Worm (Caenorhabditis elegans) whole organism, L4 larva: ENCODE measurements around the gene W02D7.11.

Source experiments
- D1046.2 ChIP-seq: fragments of 200-800 bp; sonication (Bioruptor generic); IDR thresholded peaks from 2 replicates; pipeline ENCODE4 v1.3.6; 2022; ENCODE audit warnings: missing genetic modification characterization, missing compliant biosample characterization
- F10B5.3 ChIP-seq: sonication (generic microtip); optimal IDR thresholded peaks from 2 replicates; lab custom pipeline; 2016; ENCODE audit warnings: mild to moderate bottlenecking, missing genetic modification characterization, missing compliant biosample characterization
- F44E2.7 ChIP-seq: fragments of 200-800 bp; sonication (Bioruptor generic); IDR thresholded peaks from 2 replicates; pipeline ENCODE4 v2.1.2; 2022; ENCODE audit warnings: missing genetic modification characterization, missing compliant biosample characterization
- R02D3.7 ChIP-seq: fragments of 150-350 bp; sonication (generic microtip); optimal IDR thresholded peaks from 3 replicates; lab custom pipeline; 2014; ENCODE audit warnings: missing biosample characterization, missing genetic modification characterization
- T20F7.1 ChIP-seq: fragments of 200-800 bp; sonication (Bioruptor generic); optimal IDR thresholded peaks from 2 replicates; lab custom pipeline; 2018; ENCODE audit warnings: mild to moderate bottlenecking, missing genetic modification characterization, missing compliant biosample characterization
- T26A8.4 ChIP-seq: fragments of 200-800 bp; sonication (Bioruptor generic); IDR thresholded peaks from 2 replicates; pipeline ENCODE4 v1.3.6; 2022; ENCODE audit warnings: missing genetic modification characterization, missing compliant biosample characterization
- ZK337.2 ChIP-seq: fragments of 200-800 bp; sonication (Bioruptor generic); IDR thresholded peaks from 2 replicates; pipeline ENCODE4 v1.3.6; 2022; ENCODE audit warnings: missing genetic modification reagents, missing genetic modification characterization, missing compliant biosample characterization
- aha-1 ChIP-seq: fragments of 150-350 bp; peaks from one replicate; lab custom pipeline; 2014; ENCODE audit warnings: missing biosample characterization, missing genetic modification characterization
- aly-2 ChIP-seq: sonication (generic microtip); optimal IDR thresholded peaks from 2 replicates; lab custom pipeline; 2018; ENCODE audit warnings: missing biosample characterization, missing genetic modification characterization
- arid-1 ChIP-seq: fragments of 200-800 bp; sonication (Bioruptor generic); conservative IDR thresholded peaks from 2 replicates; pipeline ENCODE4 v1.3.6; 2022; ENCODE audit warnings: missing genetic modification reagents, missing genetic modification characterization, missing compliant biosample characterization
- attf-4 ChIP-seq: sonication (generic microtip); optimal IDR thresholded peaks from 3 replicates; lab custom pipeline; 2017; ENCODE audit warnings: missing biosample characterization, missing genetic modification characterization
- ceh-32 ChIP-seq: sonication (generic microtip); optimal IDR thresholded peaks from 2 replicates; lab custom pipeline; 2016; ENCODE audit warnings: mild to moderate bottlenecking, missing genetic modification characterization, missing compliant biosample characterization; ENCODE audit not compliant: poor library complexity
- ctbp-1 ChIP-seq: fragments of 200-800 bp; sonication (Bioruptor generic); IDR thresholded peaks from 2 replicates; pipeline ENCODE4 v1.3.6; 2022; ENCODE audit warnings: missing genetic modification reagents, missing genetic modification characterization, missing compliant biosample characterization
- daf-16 ChIP-seq, 3 experiments: sonication (generic microtip); optimal IDR thresholded peaks; 2 replicates each; lab custom pipeline; 2016 to 2017; ENCODE audit warnings: missing genetic modification characterization in 3 of 3, missing genetic modification reagents in 3 of 3, mild to moderate bottlenecking in 2 of 3, missing compliant biosample characterization in 2 of 3, missing biosample characterization in 1 of 3, moderate library complexity in 1 of 3
- daf-19 ChIP-seq: fragments of 200-800 bp; sonication (Bioruptor generic); conservative IDR thresholded peaks from 2 replicates; pipeline ENCODE4 v1.3.6; 2022; ENCODE audit warnings: missing genetic modification characterization, missing compliant biosample characterization
- daf-8 ChIP-seq: fragments of 200-800 bp; sonication (Bioruptor generic); IDR thresholded peaks from 2 replicates; pipeline ENCODE4 v1.3.6; 2022; ENCODE audit warnings: missing genetic modification characterization, missing compliant biosample characterization
- dmd-6 ChIP-seq: fragments of 200-800 bp; sonication (Bioruptor generic); IDR thresholded peaks from 2 replicates; pipeline ENCODE4 v1.3.6; 2022; ENCODE audit warnings: missing genetic modification reagents, missing genetic modification characterization, missing compliant biosample characterization
- dmd-8 ChIP-seq: fragments of 200-800 bp; sonication (Bioruptor generic); IDR thresholded peaks from 2 replicates; pipeline ENCODE4 v1.3.6; 2022; ENCODE audit warnings: missing genetic modification characterization, missing compliant biosample characterization
- dmd-9 ChIP-seq: fragments of 200-800 bp; sonication (Bioruptor generic); IDR thresholded peaks from 2 replicates; pipeline ENCODE4 v1.3.6; 2022; ENCODE audit warnings: missing genetic modification reagents, missing genetic modification characterization, missing compliant biosample characterization
- dve-1 ChIP-seq: sonication (generic microtip); optimal IDR thresholded peaks from 2 replicates; lab custom pipeline; 2017; ENCODE audit warnings: antibody characterized with exemption, mild to moderate bottlenecking, missing genetic modification characterization, missing compliant biosample characterization; ENCODE audit not compliant: insufficient read depth
- egl-27 ChIP-seq: sonication (generic microtip); optimal IDR thresholded peaks from 3 replicates; lab custom pipeline; 2017; ENCODE audit warnings: missing biosample characterization, missing genetic modification reagents, missing genetic modification characterization
- fkh-10 ChIP-seq: fragments of 150-350 bp; optimal IDR thresholded peaks from 2 replicates; lab custom pipeline; 2014; ENCODE audit warnings: missing biosample characterization, missing genetic modification reagents, missing genetic modification characterization
- gei-8 ChIP-seq: fragments of 200-800 bp; sonication (Bioruptor generic); optimal IDR thresholded peaks from 2 replicates; lab custom pipeline; 2018; ENCODE audit warnings: mild to moderate bottlenecking, missing genetic modification characterization, missing compliant biosample characterization
- hmg-1.1 ChIP-seq: fragments of 200-800 bp; sonication (Bioruptor generic); IDR thresholded peaks from 2 replicates; pipeline ENCODE4 v1.3.6; 2022; ENCODE audit warnings: missing genetic modification reagents, missing genetic modification characterization, missing compliant biosample characterization
- lim-7 ChIP-seq: fragments of 200-800 bp; sonication (Bioruptor generic); IDR thresholded peaks from 2 replicates; pipeline ENCODE4 v1.3.6; 2022; ENCODE audit warnings: missing genetic modification characterization, missing compliant biosample characterization
- lin-1 ChIP-seq: fragments of 200-800 bp; sonication (Bioruptor generic); IDR thresholded peaks from 2 replicates; pipeline ENCODE4 v1.3.6; 2022; ENCODE audit warnings: missing genetic modification reagents, missing genetic modification characterization, missing compliant biosample characterization
- lin-38 ChIP-seq: fragments of 200-800 bp; sonication (Bioruptor generic); IDR thresholded peaks from 2 replicates; pipeline ENCODE4 v1.3.6; 2022; ENCODE audit warnings: missing genetic modification reagents, missing genetic modification characterization, missing compliant biosample characterization
- mdl-1 ChIP-seq, 2 experiments: fragments of 150-350 bp in 1 of 2; sonication (generic microtip) in 1 of 2; optimal IDR thresholded peaks; 2 replicates each; lab custom pipeline; 2014 to 2017; ENCODE audit warnings: missing biosample characterization in 2 of 2, missing genetic modification characterization in 2 of 2
- mes-2 ChIP-seq: sonication (generic microtip); optimal IDR thresholded peaks from 2 replicates; lab custom pipeline; 2016; ENCODE audit warnings: missing genotype, mild to moderate bottlenecking, missing genetic modification characterization, missing compliant biosample characterization; ENCODE audit not compliant: poor library complexity, severe bottlenecking
- nhr-6 ChIP-seq: fragments of 150-350 bp; optimal IDR thresholded peaks from 2 replicates; lab custom pipeline; 2014; ENCODE audit warnings: missing biosample characterization, missing genetic modification characterization
- nhr-76 ChIP-seq: fragments of 150-350 bp; optimal IDR thresholded peaks from 2 replicates; lab custom pipeline; 2014; ENCODE audit warnings: missing biosample characterization, missing genetic modification characterization
- nhr-77 ChIP-seq: fragments of 150-350 bp; optimal IDR thresholded peaks from 2 replicates; lab custom pipeline; 2014; ENCODE audit warnings: missing biosample characterization, missing genetic modification characterization
- pha-4 ChIP-seq, 2 experiments: fragments of 150-350 bp in 1 of 2; fragments of 200-800 bp in 1 of 2; sonication (Bioruptor generic) in 1 of 2; IDR thresholded peaks in 1 of 2; optimal IDR thresholded peaks in 1 of 2; 2 replicates each; pipeline versions ENCODE4 v1.3.6 to Lab custom; 2014 to 2022; ENCODE audit warnings: missing genetic modification characterization in 2 of 2, missing genetic modification reagents in 2 of 2, missing biosample characterization in 1 of 2, missing compliant biosample characterization in 1 of 2
- pqm-1 ChIP-seq: sonication (generic microtip); optimal IDR thresholded peaks from 2 replicates; lab custom pipeline; 2017; ENCODE audit warnings: missing biosample characterization, missing genetic modification characterization
- rbr-2 ChIP-seq: sonication (generic microtip); optimal IDR thresholded peaks from 2 replicates; lab custom pipeline; 2016; ENCODE audit warnings: missing genotype, missing genetic modification characterization, missing compliant biosample characterization
- saeg-2 ChIP-seq: fragments of 200-800 bp; sonication (Bioruptor generic); IDR thresholded peaks from 2 replicates; pipeline ENCODE4 v1.3.6; 2022; ENCODE audit warnings: missing genetic modification reagents, missing genetic modification characterization, missing compliant biosample characterization
- sdz-12 ChIP-seq: fragments of 200-800 bp; sonication (Bioruptor generic); optimal IDR thresholded peaks from 2 replicates; lab custom pipeline; 2018; ENCODE audit warnings: mild to moderate bottlenecking, missing genetic modification characterization, missing compliant biosample characterization
- set-16 ChIP-seq: fragments of 200-800 bp; sonication (Bioruptor generic); IDR thresholded peaks from 2 replicates; pipeline ENCODE4 v1.3.6; 2022; ENCODE audit warnings: missing genetic modification reagents, missing genetic modification characterization, missing compliant biosample characterization
- spr-1 ChIP-seq: sonication (generic microtip); optimal IDR thresholded peaks from 2 replicates; lab custom pipeline; 2016; ENCODE audit warnings: mild to moderate bottlenecking, missing genetic modification characterization, missing compliant biosample characterization
- tag-97 ChIP-seq: fragments of 200-800 bp; sonication (Bioruptor generic); IDR thresholded peaks from 2 replicates; pipeline ENCODE4 v1.3.6; 2022; ENCODE audit warnings: missing genetic modification characterization, missing compliant biosample characterization
- unc-130 ChIP-seq: sonication (generic microtip); optimal IDR thresholded peaks from 2 replicates; lab custom pipeline; 2016; ENCODE audit warnings: missing genetic modification reagents, missing genetic modification characterization, missing compliant biosample characterization
- unc-39 ChIP-seq: sonication (generic microtip); optimal IDR thresholded peaks from 2 replicates; lab custom pipeline; 2017; ENCODE audit warnings: missing biosample characterization, missing genetic modification characterization
- unc-62 ChIP-seq, 3 experiments: fragments of 150-350 bp in 1 of 3; sonication (generic microtip); optimal IDR thresholded peaks in 2 of 3; peaks in 1 of 3; 1 replicate in 1 of 3; 2 replicates in 2 of 3; lab custom pipeline; 2014 to 2017; ENCODE audit warnings: missing biosample characterization in 3 of 3, missing genetic modification characterization in 3 of 3, missing genetic modification reagents in 3 of 3, missing genotype in 1 of 3
- vab-7 ChIP-seq: fragments of 200-800 bp; sonication (Bioruptor generic); IDR thresholded peaks from 2 replicates; pipeline ENCODE4 v1.3.6; 2022; ENCODE audit warnings: missing genetic modification reagents, missing genetic modification characterization, missing compliant biosample characterization
- zag-1 ChIP-seq: fragments of 150-350 bp; optimal IDR thresholded peaks from 2 replicates; lab custom pipeline; 2014; ENCODE audit warnings: missing biosample characterization, missing genetic modification characterization
- zfp-3 ChIP-seq: fragments of 200-800 bp; sonication (Bioruptor generic); conservative IDR thresholded peaks from 2 replicates; pipeline ENCODE4 v1.3.6; 2022; ENCODE audit warnings: missing genetic modification reagents, missing genetic modification characterization, missing compliant biosample characterization
- zip-11 ChIP-seq: fragments of 200-800 bp; sonication (Bioruptor generic); IDR thresholded peaks from 2 replicates; pipeline ENCODE4 v1.3.6; 2022; ENCODE audit warnings: missing genetic modification characterization, missing compliant biosample characterization
- zip-2 ChIP-seq: fragments of 150-350 bp; optimal IDR thresholded peaks from 2 replicates; lab custom pipeline; 2014; ENCODE audit warnings: missing biosample characterization, missing genetic modification characterization

Gene W02D7.11

DNA sequence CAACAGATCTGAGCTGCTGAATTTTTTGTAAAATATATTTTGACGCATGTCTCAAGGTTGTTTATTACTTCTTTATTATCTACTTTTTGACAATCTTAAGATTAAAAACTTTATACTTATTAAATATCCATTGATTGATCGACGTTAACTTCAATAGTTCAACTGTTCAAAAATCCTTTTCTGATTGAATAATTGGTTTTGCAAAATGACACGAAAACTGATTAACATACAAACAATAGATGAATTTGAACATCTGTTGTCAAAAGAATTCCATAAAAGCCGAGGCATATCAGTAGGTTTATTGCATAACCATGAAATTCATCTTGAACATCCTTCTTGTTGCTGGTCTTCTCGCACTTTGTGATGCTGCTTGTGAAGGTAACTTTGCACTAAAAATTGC, 6.9 kb upstream of the W02D7.11 start, which contains the start of gene W02D7.12:
W02D7.12 (plus strand) TSS at position 301 of the 400 bp plus-strand sequence.
- TF ChIP-seq mdl-1 (tag; optimal IDR thresholded peaks at IDR 0.05; lab: Kevin White, UChicago), result no peak
- TF ChIP-seq zip-11 (GFP tag; lab: Robert Waterston, UW), result no peak
- TF ChIP-seq ceh-32, result no peak
- no peak for TF ChIP-seq vab-7 (GFP tag; lab: Robert Waterston, UW)
- no peak for TF ChIP-seq unc-39 (tag; lab: Kevin White, UChicago)
- TF ChIP-seq ctbp-1 (GFP tag; lab: Robert Waterston, UW), result no peak
- no peak for TF ChIP-seq T20F7.1 (GFP tag; lab: Kevin White, UChicago)
- no peak for TF ChIP-seq mes-2
- no peak for TF ChIP-seq aly-2 (tag; lab: Kevin White, UChicago)
- TF ChIP-seq F44E2.7 (GFP tag; lab: Robert Waterston, UW), result no peak
- no peak for TF ChIP-seq nhr-76 (tag; lab: Kevin White, UChicago)
- no peak for TF ChIP-seq zag-1

DNA sequence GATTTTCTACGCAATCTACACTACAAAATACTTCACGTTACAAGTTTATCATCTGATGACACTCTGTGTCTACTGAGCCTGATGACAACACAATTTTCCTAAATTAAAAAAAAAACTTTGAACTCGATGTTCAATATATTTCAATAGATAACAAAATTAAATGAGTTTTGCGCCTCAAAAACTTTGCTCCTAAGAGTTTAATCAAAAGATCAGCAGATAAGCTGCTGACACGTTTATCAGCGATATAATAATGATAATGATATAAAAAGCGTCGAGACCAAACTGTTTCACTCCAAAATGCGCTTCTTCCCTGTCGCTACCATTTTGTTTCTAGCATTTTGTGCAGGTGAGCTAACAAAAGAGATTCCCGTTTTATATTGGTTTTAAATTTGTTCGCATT, 3.4 kb upstream of the W02D7.11 start, which contains the start of gene clec-218:
clec-218 (plus strand) TSS at position 262 of the 400 bp plus-strand sequence.
- TF ChIP-seq pqm-1, result peak; percentile 10
- TF ChIP-seq ceh-32, result no peak
- no peak for TF ChIP-seq set-16
- no peak for TF ChIP-seq spr-1 (tag; lab: Kevin White, UChicago)
- no peak for TF ChIP-seq unc-62 (GFP tag; optimal IDR thresholded peaks at IDR 0.05 in 1 of 2; lab: Kevin White, UChicago)
- TF ChIP-seq unc-62 (tag; optimal IDR thresholded peaks at IDR 0.05; lab: Kevin White, UChicago), result no peak
- TF ChIP-seq F10B5.3 (tag; lab: Kevin White, UChicago), result no peak
- no peak for TF ChIP-seq dmd-9 (GFP tag; lab: Robert Waterston, UW)
- no peak for TF ChIP-seq lin-38
- TF ChIP-seq ctbp-1 (GFP tag; lab: Robert Waterston, UW), result no peak
- TF ChIP-seq nhr-77 (tag; lab: Kevin White, UChicago), result no peak
- TF ChIP-seq attf-4 (tag; lab: Kevin White, UChicago), result no peak
- no peak for TF ChIP-seq sdz-12 (GFP tag; lab: Kevin White, UChicago)
- no peak for TF ChIP-seq daf-16 (GFP tag; optimal IDR thresholded peaks at IDR 0.05; lab: Kevin White, UChicago)
- peak; percentile 35 for TF ChIP-seq daf-16 (tag; optimal IDR thresholded peaks at IDR 0.05; lab: Kevin White, UChicago)
- TF ChIP-seq T26A8.4 (GFP tag; lab: Robert Waterston, UW), result no peak
- TF ChIP-seq tag-97 (GFP tag; lab: Robert Waterston, UW), result no peak
- no peak for TF ChIP-seq hmg-1.1 (GFP tag; lab: Robert Waterston, UW)
- no peak for TF ChIP-seq rbr-2 (tag; lab: Kevin White, UChicago)
- TF ChIP-seq zip-2, result no peak
- TF ChIP-seq aha-1 (tag; lab: Kevin White, UChicago), result no peak
- TF ChIP-seq lim-7 (GFP tag; lab: Robert Waterston, UW), result no peak
- TF ChIP-seq R02D3.7 (tag; lab: Kevin White, UChicago), result no peak
- no peak for TF ChIP-seq nhr-6
- TF ChIP-seq dmd-8 (GFP tag; lab: Robert Waterston, UW), result no peak
- peak; percentile 72 for TF ChIP-seq dmd-6 (GFP tag; lab: Robert Waterston, UW)
- no peak for TF ChIP-seq D1046.2 (GFP tag; lab: Robert Waterston, UW)
- TF ChIP-seq fkh-10 (GFP tag; lab: Kevin White, UChicago), result no peak
- no peak for TF ChIP-seq zfp-3 (GFP tag; lab: Robert Waterston, UW)
- no peak for TF ChIP-seq unc-39 (tag; lab: Kevin White, UChicago)
- no peak for TF ChIP-seq arid-1 (GFP tag; lab: Robert Waterston, UW)
- TF ChIP-seq ZK337.2 (GFP tag; lab: Robert Waterston, UW), result no peak
- no peak for TF ChIP-seq unc-130 (GFP tag; lab: Kevin White, UChicago)
- TF ChIP-seq dve-1 (tag; lab: Kevin White, UChicago), result peak; percentile 46
- TF ChIP-seq lin-1 (GFP tag; lab: Robert Waterston, UW), result no peak
- TF ChIP-seq daf-8 (GFP tag; lab: Robert Waterston, UW), result no peak
- no peak for TF ChIP-seq gei-8 (GFP tag; lab: Kevin White, UChicago)
- TF ChIP-seq egl-27, result no peak
- TF ChIP-seq mes-2, result no peak
- TF ChIP-seq saeg-2 (GFP tag; lab: Robert Waterston, UW), result no peak
- TF ChIP-seq daf-19 (GFP tag; lab: Robert Waterston, UW), result no peak
- TF ChIP-seq pha-4 (GFP tag; IDR thresholded peaks at IDR 0.05; lab: Robert Waterston, UW), result 0 out of 2 replicates have a peak, but pooled peaks have one; percentile 11
- no peak for TF ChIP-seq pha-4 (tag; optimal IDR thresholded peaks at IDR 0.05; lab: Kevin White, UChicago)
